Worm (Caenorhabditis elegans): ENCODE data around the gene ham-1.

- TF ChIP-seq unc-39 (tag; optimal IDR thresholded peaks at IDR 0.05) (no peak), ztf-4 (tag; optimal IDR thresholded peaks at IDR 0.05) (no peak), nhr-11 (tag; optimal IDR thresholded peaks at IDR 0.05) (no peak), nhr-28 (tag; optimal IDR thresholded peaks at IDR 0.05) (no peak), zag-1 (tag; optimal IDR thresholded peaks at IDR 0.05) (no peak), egl-5 (tag; optimal IDR thresholded peaks at IDR 0.05) (no peak), nhr-77 (tag; optimal IDR thresholded peaks at IDR 0.05) (no peak), pha-4 (tag; optimal IDR thresholded peaks at IDR 0.05) (no peak)
Measured at ce11 chrIV:12547824-12548223, 5.8 kb downstream of the ham-1 start, which contains the start of gene ipmk-1.

Data from whole organism, L3 larva.